Worm (Caenorhabditis elegans) whole organism, young adult: ENCODE measurements around the gene clec-263.

Experiments used
- F10E7.11 ChIP-seq: sonication (generic microtip); optimal IDR thresholded peaks from 2 replicates; lab custom pipeline; 2017; ENCODE audit warnings: mild to moderate bottlenecking, missing genetic modification characterization, moderate library complexity, missing compliant biosample characterization
- F37B4.10 ChIP-seq: fragments of 200-800 bp; sonication (Bioruptor generic); IDR thresholded peaks from 2 replicates; pipeline ENCODE4 v1.3.6; 2022; ENCODE audit warnings: missing genetic modification characterization, missing compliant biosample characterization
- F49E8.2 ChIP-seq: sonication (generic microtip); optimal IDR thresholded peaks from 3 replicates; lab custom pipeline; 2017; ENCODE audit warnings: missing genetic modification characterization, mild to moderate bottlenecking, missing compliant biosample characterization, antibody characterized with exemption, moderate library complexity; ENCODE audit not compliant: insufficient read depth
- K11D2.4 ChIP-seq: fragments of 200-800 bp; sonication (Bioruptor generic); IDR thresholded peaks from 2 replicates; pipeline ENCODE4 v1.3.6; 2022; ENCODE audit warnings: missing genetic modification reagents, missing genetic modification characterization, missing compliant biosample characterization
- K12H6.12 ChIP-seq: fragments of 200-800 bp; sonication (Bioruptor generic); optimal IDR thresholded peaks from 2 replicates; lab custom pipeline; 2018; ENCODE audit warnings: mild to moderate bottlenecking, missing genetic modification characterization, missing compliant biosample characterization
- T07F8.4 ChIP-seq: sonication (generic microtip); optimal IDR thresholded peaks from 2 replicates; lab custom pipeline; 2016; ENCODE audit warnings: mild to moderate bottlenecking, missing genetic modification characterization, moderate library complexity, missing compliant biosample characterization
- Y53F4B.3 ChIP-seq: fragments of 200-800 bp; sonication (Bioruptor generic); IDR thresholded peaks from 2 replicates; pipeline ENCODE4 v1.3.6; 2022; ENCODE audit warnings: missing genetic modification reagents, missing genetic modification characterization, missing compliant biosample characterization
- Y56A3A.18 ChIP-seq: fragments of 200-800 bp; sonication (Bioruptor generic); IDR thresholded peaks from 2 replicates; pipeline ENCODE4 v1.3.6; 2022; ENCODE audit warnings: missing genetic modification reagents, missing genetic modification characterization, missing compliant biosample characterization
- Y67H2A.10 ChIP-seq: fragments of 200-800 bp; sonication (Bioruptor generic); conservative IDR thresholded peaks from 2 replicates; pipeline ENCODE4 v1.3.6; 2022; ENCODE audit warnings: missing genetic modification reagents, missing genetic modification characterization, missing compliant biosample characterization
- Y95B8A.8 ChIP-seq: fragments of 200-800 bp; sonication (Bioruptor generic); IDR thresholded peaks from 2 replicates; pipeline ENCODE4 v1.3.6; 2022; ENCODE audit warnings: missing genetic modification reagents, missing genetic modification characterization, missing compliant biosample characterization
- atf-7 ChIP-seq: sonication (generic microtip); optimal IDR thresholded peaks from 2 replicates; lab custom pipeline; 2017; ENCODE audit warnings: mild to moderate bottlenecking, missing genetic modification characterization, missing compliant biosample characterization
- attf-3 ChIP-seq: fragments of 200-800 bp; sonication (Bioruptor generic); conservative IDR thresholded peaks from 2 replicates; pipeline ENCODE4 v1.3.6; 2022; ENCODE audit warnings: missing genetic modification reagents, missing genetic modification characterization, missing compliant biosample characterization
- ccch-3 ChIP-seq: fragments of 200-800 bp; sonication (Bioruptor generic); optimal IDR thresholded peaks from 2 replicates; lab custom pipeline; 2018; ENCODE audit warnings: mild to moderate bottlenecking, missing genetic modification characterization, missing compliant biosample characterization
- ceh-100 ChIP-seq: fragments of 200-800 bp; sonication (Bioruptor generic); IDR thresholded peaks from 2 replicates; pipeline ENCODE4 v1.3.6; 2022; ENCODE audit warnings: missing genetic modification reagents, missing genetic modification characterization, missing compliant biosample characterization
- die-1 ChIP-seq: sonication (generic microtip); optimal IDR thresholded peaks from 2 replicates; lab custom pipeline; 2016; ENCODE audit warnings: missing genotype, mild to moderate bottlenecking, missing genetic modification characterization, missing compliant biosample characterization
- egl-44 ChIP-seq: fragments of 200-800 bp; sonication (Bioruptor generic); IDR thresholded peaks from 2 replicates; pipeline ENCODE4 v1.3.6; 2022; ENCODE audit warnings: missing genetic modification reagents, missing genetic modification characterization, missing compliant biosample characterization
- gei-17 ChIP-seq: fragments of 200-800 bp; sonication (Bioruptor generic); optimal IDR thresholded peaks from 2 replicates; lab custom pipeline; 2018; ENCODE audit warnings: mild to moderate bottlenecking, missing genetic modification characterization, missing compliant biosample characterization
- hlh-26 ChIP-seq: fragments of 200-800 bp; sonication (Bioruptor generic); conservative IDR thresholded peaks from 2 replicates; pipeline ENCODE4 v1.3.6; 2022; ENCODE audit warnings: missing genetic modification reagents, missing genetic modification characterization, missing compliant biosample characterization
- hmg-1.2 ChIP-seq: fragments of 200-800 bp; sonication (Bioruptor generic); IDR thresholded peaks from 2 replicates; pipeline ENCODE4 v1.3.6; 2022; ENCODE audit warnings: missing genetic modification reagents, missing genetic modification characterization, missing compliant biosample characterization
- hsf-1 ChIP-seq: fragments of 200-800 bp; sonication (Bioruptor generic); IDR thresholded peaks from 2 replicates; pipeline ENCODE4 v1.3.6; 2022; ENCODE audit warnings: missing genetic modification reagents, missing genetic modification characterization, missing compliant biosample characterization
- lag-1 ChIP-seq: fragments of 200-800 bp; sonication (Bioruptor generic); IDR thresholded peaks from 2 replicates; pipeline ENCODE4 v1.3.6; 2022; ENCODE audit warnings: missing genetic modification reagents, missing genetic modification characterization, missing compliant biosample characterization
- lin-35 ChIP-seq, 3 experiments: fragments of 150-350 bp in 2 of 3; sonication (generic microtip) in 1 of 3; optimal IDR thresholded peaks; 2 replicates each; lab custom pipeline; 2014 to 2018; ENCODE audit warnings: missing biosample characterization in 3 of 3, missing genetic modification characterization in 3 of 3, missing genetic modification reagents in 3 of 3
- lin-54 ChIP-seq: fragments of 200-800 bp; sonication (Bioruptor generic); optimal IDR thresholded peaks from 2 replicates; lab custom pipeline; 2018; ENCODE audit warnings: mild to moderate bottlenecking, missing genetic modification characterization, missing compliant biosample characterization
- lir-1 ChIP-seq: fragments of 200-800 bp; sonication (Bioruptor generic); conservative IDR thresholded peaks from 2 replicates; pipeline ENCODE4 v1.3.6; 2022; ENCODE audit warnings: missing genetic modification reagents, missing genetic modification characterization, missing compliant biosample characterization
- lsy-27 ChIP-seq: sonication (generic microtip); optimal IDR thresholded peaks from 2 replicates; lab custom pipeline; 2017; ENCODE audit warnings: missing genetic modification characterization, mild to moderate bottlenecking, missing compliant biosample characterization, antibody characterized with exemption, missing genotype, borderline replicate concordance; ENCODE audit not compliant: insufficient read depth
- nfya-1 ChIP-seq: sonication (generic microtip); optimal IDR thresholded peaks from 2 replicates; lab custom pipeline; 2017; ENCODE audit warnings: antibody characterized with exemption, missing compliant biosample characterization, missing genetic modification characterization, borderline replicate concordance; ENCODE audit not compliant: insufficient read depth
- nfya-2 ChIP-seq: fragments of 200-800 bp; sonication (Bioruptor generic); IDR thresholded peaks from 2 replicates; pipeline ENCODE4 v1.3.6; 2022; ENCODE audit warnings: missing genetic modification reagents, missing genetic modification characterization, missing compliant biosample characterization
- nhr-120 ChIP-seq: fragments of 200-800 bp; sonication (Bioruptor generic); IDR thresholded peaks from 2 replicates; pipeline ENCODE4 v1.3.6; 2022; ENCODE audit warnings: missing genetic modification characterization, missing compliant biosample characterization
- nhr-80 ChIP-seq: sonication (generic microtip); optimal IDR thresholded peaks from 2 replicates; lab custom pipeline; 2016; ENCODE audit warnings: missing genetic modification characterization, missing compliant biosample characterization
- nhr-90 ChIP-seq: sonication (generic microtip); optimal IDR thresholded peaks from 2 replicates; lab custom pipeline; 2016; ENCODE audit warnings: missing genotype, mild to moderate bottlenecking, missing genetic modification characterization, missing compliant biosample characterization
- snpc-4 ChIP-seq, 5 experiments: fragments of 150-350 bp in 1 of 5; sonication (generic microtip) in 4 of 5; optimal IDR thresholded peaks; 2 replicates each; lab custom pipeline; 2014 to 2018; ENCODE audit warnings: missing genetic modification characterization in 5 of 5, missing biosample characterization in 3 of 5, antibody characterized with exemption in 2 of 5, mild to moderate bottlenecking in 2 of 5, missing compliant biosample characterization in 2 of 5, missing genotype in 2 of 5, moderate library complexity in 2 of 5, missing genetic modification reagents in 1 of 5
- tlf-1 ChIP-seq: fragments of 200-800 bp; sonication (Bioruptor generic); optimal IDR thresholded peaks from 2 replicates; lab custom pipeline; 2018; ENCODE audit warnings: mild to moderate bottlenecking, missing genetic modification characterization, missing compliant biosample characterization

The clec-263 gene

DNA sequence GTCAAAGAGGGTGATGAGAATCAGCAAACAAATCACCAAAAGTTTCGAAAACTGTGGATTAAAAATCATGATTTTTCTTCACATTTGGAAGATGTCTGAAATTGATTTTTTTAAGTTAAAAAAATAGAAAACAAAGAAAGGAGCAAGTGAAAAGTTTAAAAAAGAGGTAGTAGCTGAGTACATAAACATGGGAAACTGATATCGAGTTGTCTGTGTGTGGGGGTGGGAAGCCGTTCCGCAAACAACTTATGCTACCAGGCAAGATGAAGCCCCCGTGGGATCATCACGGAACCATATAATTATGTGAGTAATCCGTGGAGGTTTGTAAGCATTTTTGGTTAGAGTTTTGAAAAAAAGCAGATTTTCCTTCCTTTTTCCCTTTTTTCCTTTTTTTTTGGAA is 23.3 kb upstream of the clec-263 start, which contains the start of gene Y38H6C.20 (continued):
- TF ChIP-seq F49E8.2 (tag; lab: Kevin White, UChicago) = no peak
- no peak for TF ChIP-seq Y95B8A.8 (GFP tag; lab: Robert Waterston, UW)
- TF ChIP-seq, all 124 proteins: peak for 0

DNA sequence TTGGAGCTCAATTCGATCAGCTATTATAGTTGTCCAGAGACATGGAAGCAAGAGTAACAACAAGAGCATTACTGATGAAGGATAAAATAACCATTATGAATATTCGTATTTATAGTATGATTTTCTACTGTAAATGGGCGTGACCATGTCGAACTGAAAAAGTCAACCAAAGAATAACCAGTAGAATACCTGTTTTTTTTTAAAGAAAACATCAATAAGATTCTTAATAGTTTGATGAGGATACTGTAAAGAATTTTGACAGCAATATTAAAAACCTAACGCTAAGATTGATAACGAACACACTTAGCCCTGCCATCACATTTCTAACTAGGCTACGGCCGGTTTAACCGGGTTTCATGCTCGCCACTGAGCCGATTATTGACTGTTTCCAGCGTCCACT is 21.4 kb upstream of the clec-263 start, which contains the start of gene vmo-1:
Gene vmo-1 (minus strand): TSS at position 101 of the 400 bp plus-strand sequence.
- TF ChIP-seq snpc-4 (GFP tag; optimal IDR thresholded peaks at IDR 0.05; lab: Kevin White, UChicago) (no peak), snpc-4 (tag; optimal IDR thresholded peaks at IDR 0.05; lab: Kevin White, UChicago) (no peak), nhr-120 (GFP tag; lab: Robert Waterston, UW) (no peak), lir-1 (GFP tag; lab: Robert Waterston, UW) (no peak), lag-1 (no peak), atf-7 (no peak), die-1 (no peak), nfya-2 (GFP tag; lab: Robert Waterston, UW) (no peak), K11D2.4 (GFP tag; lab: Robert Waterston, UW) (no peak), T07F8.4 (tag; lab: Kevin White, UChicago) (no peak), Y67H2A.10 (GFP tag; lab: Robert Waterston, UW) (no peak), hmg-1.2 (GFP tag; lab: Robert Waterston, UW) (no peak), Y56A3A.18 (GFP tag; lab: Robert Waterston, UW) (no peak), egl-44 (GFP tag; lab: Robert Waterston, UW) (no peak), lin-35 (GFP tag; optimal IDR thresholded peaks at IDR 0.05; lab: Kevin White, UChicago) (no peak), K12H6.12 (no peak), lin-54 (GFP tag; lab: Kevin White, UChicago) (no peak), Y53F4B.3 (GFP tag; lab: Robert Waterston, UW) (no peak), ccch-3 (GFP tag; lab: Kevin White, UChicago) (no peak), hlh-26 (GFP tag; lab: Robert Waterston, UW) (no peak)

DNA sequence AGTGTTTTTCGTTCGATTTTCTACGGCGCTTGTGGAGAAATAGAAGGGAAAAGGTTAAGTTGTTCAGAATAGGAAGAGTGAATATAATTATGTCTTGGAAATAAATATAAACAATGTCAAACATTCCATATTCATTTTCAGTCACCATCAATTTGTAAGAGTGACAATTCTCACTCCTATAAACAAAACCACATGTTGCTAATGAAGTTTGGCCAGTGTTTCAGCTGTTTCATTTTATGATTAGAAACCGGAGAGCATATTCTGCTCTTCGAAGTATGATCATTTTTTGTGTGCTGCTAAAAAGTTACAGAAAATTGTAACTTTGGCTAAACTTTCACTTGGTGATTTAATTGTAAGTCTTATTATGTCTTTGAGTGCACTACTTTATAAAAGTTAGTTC is 19.3 kb upstream of the clec-263 start, which contains the start of gene Y38H6C.21:
Gene Y38H6C.21 (minus strand): TSS at position 148 of the 400 bp plus-strand sequence.
- TF ChIP-seq nhr-80 (tag; lab: Kevin White, UChicago) (peak; percentile 24), F37B4.10 (GFP tag; lab: Robert Waterston, UW) (no peak)

DNA sequence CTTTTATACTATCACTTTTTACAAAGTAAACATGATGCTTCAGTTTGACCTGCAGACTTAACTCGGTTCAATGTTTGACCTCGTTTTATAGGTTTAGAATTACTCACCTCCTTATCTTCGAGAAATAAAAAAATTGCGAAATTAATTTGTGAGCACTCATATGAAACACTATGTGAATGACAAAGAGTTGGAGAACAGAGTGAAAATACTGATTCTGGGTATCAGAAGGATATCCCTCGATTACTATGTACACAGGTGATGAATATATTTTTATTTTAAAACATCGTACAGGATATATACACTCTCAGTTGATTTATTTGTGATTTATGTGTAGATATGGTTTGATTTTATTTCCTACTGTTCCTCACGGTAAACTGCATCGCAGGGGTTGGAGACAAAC is 18.2 kb upstream of the clec-263 start, which contains the start of gene Y38H6C.23:
Gene Y38H6C.23 (minus strand): TSS at position 101 of the 400 bp plus-strand sequence.
- TF ChIP-seq ceh-100 (GFP tag; lab: Robert Waterston, UW) = no peak
- TF ChIP-seq nhr-80 (tag; lab: Kevin White, UChicago) = peak; percentile 2
- no peak for TF ChIP-seq gei-17 (GFP tag; lab: Kevin White, UChicago)

DNA sequence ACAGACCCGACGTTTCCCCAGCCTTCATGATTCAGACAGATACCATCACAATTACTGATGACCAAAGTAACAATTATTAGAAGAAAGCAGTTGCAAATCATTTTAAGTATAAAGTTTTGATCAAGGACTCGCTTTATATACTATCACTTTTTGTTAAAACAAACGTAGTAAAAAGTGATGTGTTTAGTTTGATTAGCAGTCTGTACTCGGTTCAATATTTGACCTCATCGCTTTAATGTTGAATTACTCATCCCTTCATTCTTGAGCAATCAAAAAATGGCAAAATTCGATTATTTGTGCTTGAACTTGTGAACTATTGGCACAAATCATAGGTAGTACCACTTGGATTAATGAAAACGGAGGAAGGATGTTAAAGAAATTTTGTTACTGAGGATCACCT is 16.1 kb upstream of the clec-263 start, which contains the start of gene abf-4:
Gene abf-4 (minus strand): TSS at position 101 of the 400 bp plus-strand sequence.
- TF ChIP-seq tlf-1 (GFP tag; lab: Kevin White, UChicago) (no peak), lin-35 (GFP tag; optimal IDR thresholded peaks at IDR 0.05; lab: Kevin White, UChicago) (no peak), F10E7.11 (tag; lab: Kevin White, UChicago) (no peak), nhr-90 (tag; lab: Kevin White, UChicago) (no peak), nfya-1 (no peak), attf-3 (no peak), lsy-27 (tag; lab: Kevin White, UChicago) (no peak), hsf-1 (GFP tag; lab: Robert Waterston, UW) (no peak)
